Worm (Caenorhabditis elegans) whole organism, L4/young adult: Measurements from ENCODE around the gene npr-10.

Experiments
- W03F9.2 ChIP-seq: fragments of 150-350 bp; optimal IDR thresholded peaks from 2 replicates; lab custom pipeline; 2014; ENCODE audit warnings: missing biosample characterization, missing genetic modification characterization
- dao-5 ChIP-seq: sonication (generic microtip); optimal IDR thresholded peaks from 2 replicates; lab custom pipeline; 2016; ENCODE audit warnings: missing genotype, missing genetic modification characterization, moderate library complexity, missing compliant biosample characterization
- him-1 ChIP-seq: sonication (generic microtip); optimal IDR thresholded peaks from 2 replicates; lab custom pipeline; 2016; ENCODE audit warnings: missing genotype, missing genetic modification reagents, missing genetic modification characterization, missing compliant biosample characterization

- no peak for TF ChIP-seq W03F9.2 (tag; lab: Kevin White, UChicago)
- TF ChIP-seq him-1 = no peak
- TF ChIP-seq dao-5 = no peak
These were observed 31.7 kb downstream of the npr-10 start for ce11 chrX:13000837-13001236.
